Worm (Caenorhabditis elegans): Measurements from ENCODE around the gene R12B2.6.

The R12B2.6 gene

DNA sequence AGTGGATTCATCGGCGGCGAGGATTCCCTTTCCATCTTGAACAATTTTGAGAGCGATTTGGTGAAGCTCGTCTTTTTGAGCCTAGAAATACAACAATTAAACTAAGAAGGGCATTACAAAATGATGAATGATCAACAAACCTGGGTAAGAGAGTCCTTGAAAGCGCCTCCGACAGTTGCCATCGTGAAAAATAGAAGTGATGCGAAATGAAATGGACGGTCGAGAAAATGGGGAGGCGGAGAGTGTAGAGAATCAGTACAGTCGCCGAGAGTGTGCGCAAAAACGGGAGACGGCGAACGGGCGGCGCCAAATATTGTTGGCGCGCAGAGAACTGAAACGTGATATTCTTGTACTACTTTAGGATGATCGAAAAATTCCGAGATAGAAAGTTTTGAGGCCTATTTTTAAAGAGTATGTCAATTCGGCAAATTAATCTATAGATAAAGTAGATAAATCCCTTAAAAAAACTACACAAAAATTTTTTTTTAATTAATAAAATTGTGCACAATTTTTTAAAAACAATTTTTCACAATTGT, 42.3 kb upstream of the R12B2.6 start, which contains the start of gene aldo-2 (continued):
- TF ChIP-seq lim-7 (GFP tag; IDR thresholded peaks at IDR 0.05) (0 out of 2 replicates have a peak, but pooled peaks have one; percentile 27), egl-43 (GFP tag; IDR thresholded peaks at IDR 0.05) (peak; percentile 59; the same call in 1 of the 2 replicates), ceh-32 (tag; optimal IDR thresholded peaks at IDR 0.05; ENCODE audit: poor library complexity) (no peak), gei-8 (GFP tag; optimal IDR thresholded peaks at IDR 0.05) (no peak)

- no peak for TF ChIP-seq sdz-12 (GFP tag; optimal IDR thresholded peaks at IDR 0.05)
- TF ChIP-seq nhr-28 (tag; optimal IDR thresholded peaks at IDR 0.05): peak; percentile 21
- no peak for TF ChIP-seq daf-16 (GFP tag; optimal IDR thresholded peaks at IDR 0.05)
- TF ChIP-seq daf-16 (tag; optimal IDR thresholded peaks at IDR 0.05): peak; percentile 80
- TF ChIP-seq duxl-1 (tag; optimal IDR thresholded peaks at IDR 0.05; ENCODE audit: poor library complexity): peak; percentile 42
Observed at ce11 chrIII:5875705-5876104, 41.8 kb upstream of the R12B2.6 start.

ce11 chrIII:5875418-5875702, 41.4 kb upstream of the R12B2.6 start:
- TF ChIP-seq set-16 (GFP tag; IDR thresholded peaks at IDR 0.05) (peak; percentile 57; the same call in 1 of the 2 replicates), madf-5 (GFP tag; IDR thresholded peaks at IDR 0.05) (0 out of 4 replicates have a peak, but pooled peaks of 1 of the 2 experiments have one; percentile 24), snpc-4 (tag; optimal IDR thresholded peaks at IDR 0.05) (no peak)

- TF ChIP-seq php-3 (GFP tag; IDR thresholded peaks at IDR 0.05) (0 out of 2 replicates have a peak, but pooled peaks have one; percentile 8), set-16 (GFP tag; IDR thresholded peaks at IDR 0.05) (peak; percentile 67), mdl-1 (tag; optimal IDR thresholded peaks at IDR 0.05) (no peak), nhr-42 (GFP tag; IDR thresholded peaks at IDR 0.05) (0 out of 2 replicates have a peak, but pooled peaks have one; percentile 5), hlh-11 (tag; optimal IDR thresholded peaks at IDR 0.05) (no peak), skn-1 (tag; optimal IDR thresholded peaks at IDR 0.05) (peak; percentile 22), aha-1 (tag) (peak; percentile 94), T20F7.1 (GFP tag; optimal IDR thresholded peaks at IDR 0.05) (peak; percentile 12), D1046.2 (GFP tag; IDR thresholded peaks at IDR 0.05) (0 out of 2 replicates have a peak, but pooled peaks have one; percentile 47), zfp-2 (tag; optimal IDR thresholded peaks at IDR 0.05) (no peak)
Observed at ce11 chrIII:5874664-5875417, 40.9 kb upstream of the R12B2.6 start.

ce11 chrIII:5874263-5874662, 40.3 kb upstream of the R12B2.6 start:
- TF ChIP-seq Y48G9A.11 (GFP tag; IDR thresholded peaks at IDR 0.05) (no peak), lin-13 (GFP tag; optimal IDR thresholded peaks at IDR 0.05) (peak; percentile 40), nhr-77 (tag; optimal IDR thresholded peaks at IDR 0.05) (peak; percentile 61), dpl-1 (GFP tag; optimal IDR thresholded peaks at IDR 0.05) (peak; percentile 11), daf-8 (GFP tag; IDR thresholded peaks at IDR 0.05) (no peak), lim-7 (GFP tag; IDR thresholded peaks at IDR 0.05) (no peak), lin-15B (tag; optimal IDR thresholded peaks at IDR 0.05) (no peak), nhr-10 (tag; optimal IDR thresholded peaks at IDR 0.05) (peak; percentile 64), snpc-1.2 (GFP tag; IDR thresholded peaks at IDR 0.05) (no peak), unc-39 (tag; optimal IDR thresholded peaks at IDR 0.05) (no peak), saeg-2 (GFP tag; IDR thresholded peaks at IDR 0.05) (no peak), ZK337.2 (GFP tag; IDR thresholded peaks at IDR 0.05) (no peak), arid-1 (GFP tag; conservative IDR thresholded peaks at IDR 0.05) (no peak), cey-2 (tag; optimal IDR thresholded peaks at IDR 0.05; ENCODE audit: borderline replicate concordance, insufficient read depth) (no peak), madf-9 (GFP tag; conservative IDR thresholded peaks at IDR 0.05) (no peak), pha-4 (GFP tag; IDR thresholded peaks at IDR 0.05) (no peak), pha-4 (tag; optimal IDR thresholded peaks at IDR 0.05) (no peak), Y105C5A.15 (GFP tag; IDR thresholded peaks at IDR 0.05) (no peak), ceh-20 (GFP tag; IDR thresholded peaks at IDR 0.05) (no peak), ZK546.5 (tag; optimal IDR thresholded peaks at IDR 0.05) (no peak), ctbp-1 (GFP tag; IDR thresholded peaks at IDR 0.05) (no peak), nhr-41 (GFP tag; IDR thresholded peaks at IDR 0.05) (no peak), Y5F2A.4 (GFP tag; optimal IDR thresholded peaks at IDR 0.05) (peak; percentile 37), F37D6.2 (tag; optimal IDR thresholded peaks at IDR 0.05) (no peak), nhr-28 (tag; optimal IDR thresholded peaks at IDR 0.05) (no peak)
